Worm (Caenorhabditis elegans) whole organism, late embryonic: ENCODE measurements around the gene ufm-1.

Experiments used
- K09A11.1 ChIP-seq: sonication (generic microtip); optimal IDR thresholded peaks from 2 replicates; lab custom pipeline; 2017; ENCODE audit warnings: antibody characterized with exemption, mild to moderate bottlenecking, missing genetic modification characterization, missing compliant biosample characterization; ENCODE audit not compliant: insufficient read depth
- dmd-4 ChIP-seq: sonication (generic microtip); optimal IDR thresholded peaks from 2 replicates; lab custom pipeline; 2016; ENCODE audit warnings: borderline replicate concordance, missing genetic modification characterization, missing compliant biosample characterization
- nfya-1 ChIP-seq: sonication (generic microtip); optimal IDR thresholded peaks from 2 replicates; lab custom pipeline; 2017; ENCODE audit warnings: missing genetic modification characterization, mild to moderate bottlenecking, missing compliant biosample characterization, antibody characterized with exemption, moderate library complexity
- zip-5 ChIP-seq: sonication (generic microtip); optimal IDR thresholded peaks from 2 replicates; lab custom pipeline; 2016; ENCODE audit warnings: missing genetic modification characterization, missing compliant biosample characterization

- TF ChIP-seq zip-5 (tag; lab: Kevin White, UChicago) (no peak), nfya-1 (tag; lab: Kevin White, UChicago) (no peak), dmd-4 (tag; lab: Kevin White, UChicago) (no peak), K09A11.1 (tag; lab: Kevin White, UChicago) (no peak)
Measured at ce11 chrIII:7892333-7892732, 33.6 kb downstream of the ufm-1 start.
